Worm (Caenorhabditis elegans) whole organism, L4 larva: ENCODE measurements around the gene W06F12.3.
A peak's percentile ranks its signal among the peaks of the same experiment; 100 is the strongest.

ENCODE experiments used
- D1046.2 ChIP-seq: fragments of 200-800 bp; sonication (Bioruptor generic); IDR thresholded peaks from 2 replicates; pipeline ENCODE4 v1.3.6; 2022; ENCODE audit warnings: missing genetic modification characterization, missing compliant biosample characterization
- F26F4.8 ChIP-seq: fragments of 200-800 bp; sonication (Bioruptor generic); conservative IDR thresholded peaks from 2 replicates; pipeline ENCODE4 v1.3.6; 2022; ENCODE audit warnings: missing genetic modification characterization, missing compliant biosample characterization
- F37D6.2 ChIP-seq: sonication (generic microtip); optimal IDR thresholded peaks from 2 replicates; lab custom pipeline; 2016; ENCODE audit warnings: mild to moderate bottlenecking, missing genetic modification characterization, missing compliant biosample characterization
- F49E8.2 ChIP-seq: sonication (generic microtip); optimal IDR thresholded peaks from 2 replicates; lab custom pipeline; 2016; ENCODE audit warnings: missing compliant biosample characterization, mild to moderate bottlenecking, missing genetic modification characterization, borderline replicate concordance
- R02D3.7 ChIP-seq: fragments of 150-350 bp; sonication (generic microtip); optimal IDR thresholded peaks from 3 replicates; lab custom pipeline; 2014; ENCODE audit warnings: missing biosample characterization, missing genetic modification characterization
- T26A8.4 ChIP-seq: fragments of 200-800 bp; sonication (Bioruptor generic); IDR thresholded peaks from 2 replicates; pipeline ENCODE4 v1.3.6; 2022; ENCODE audit warnings: missing genetic modification characterization, missing compliant biosample characterization
- Y105C5A.15 ChIP-seq: fragments of 200-800 bp; sonication (Bioruptor generic); IDR thresholded peaks from 2 replicates; pipeline ENCODE4 v1.3.6; 2022; ENCODE audit warnings: missing genetic modification characterization, missing compliant biosample characterization
- ZK337.2 ChIP-seq: fragments of 200-800 bp; sonication (Bioruptor generic); IDR thresholded peaks from 2 replicates; pipeline ENCODE4 v1.3.6; 2022; ENCODE audit warnings: missing genetic modification reagents, missing genetic modification characterization, missing compliant biosample characterization
- aly-2 ChIP-seq: sonication (generic microtip); optimal IDR thresholded peaks from 2 replicates; lab custom pipeline; 2018; ENCODE audit warnings: missing biosample characterization, missing genetic modification characterization
- arid-1 ChIP-seq: fragments of 200-800 bp; sonication (Bioruptor generic); conservative IDR thresholded peaks from 2 replicates; pipeline ENCODE4 v1.3.6; 2022; ENCODE audit warnings: missing genetic modification reagents, missing genetic modification characterization, missing compliant biosample characterization
- attf-4 ChIP-seq: sonication (generic microtip); optimal IDR thresholded peaks from 3 replicates; lab custom pipeline; 2017; ENCODE audit warnings: missing biosample characterization, missing genetic modification characterization
- ceh-62 ChIP-seq: sonication (generic microtip); optimal IDR thresholded peaks from 2 replicates; lab custom pipeline; 2017; ENCODE audit warnings: missing biosample characterization, missing genetic modification characterization
- daf-16 ChIP-seq, 3 experiments: sonication (generic microtip); optimal IDR thresholded peaks; 2 replicates each; lab custom pipeline; 2016 to 2017; ENCODE audit warnings: missing genetic modification characterization in 3 of 3, missing genetic modification reagents in 3 of 3, mild to moderate bottlenecking in 2 of 3, missing compliant biosample characterization in 2 of 3, missing biosample characterization in 1 of 3, moderate library complexity in 1 of 3
- dve-1 ChIP-seq: sonication (generic microtip); optimal IDR thresholded peaks from 2 replicates; lab custom pipeline; 2017; ENCODE audit warnings: antibody characterized with exemption, mild to moderate bottlenecking, missing genetic modification characterization, missing compliant biosample characterization; ENCODE audit not compliant: insufficient read depth
- gei-8 ChIP-seq: fragments of 200-800 bp; sonication (Bioruptor generic); optimal IDR thresholded peaks from 2 replicates; lab custom pipeline; 2018; ENCODE audit warnings: mild to moderate bottlenecking, missing genetic modification characterization, missing compliant biosample characterization
- hlh-30 ChIP-seq: sonication (generic microtip); optimal IDR thresholded peaks from 2 replicates; lab custom pipeline; 2017; ENCODE audit warnings: antibody characterized with exemption, mild to moderate bottlenecking, missing genetic modification characterization, missing compliant biosample characterization; ENCODE audit not compliant: insufficient read depth
- lin-15B ChIP-seq: fragments of 150-350 bp; sonication (generic microtip); optimal IDR thresholded peaks from 3 replicates; lab custom pipeline; 2014; ENCODE audit warnings: missing biosample characterization, missing genetic modification characterization
- lin-38 ChIP-seq: fragments of 200-800 bp; sonication (Bioruptor generic); IDR thresholded peaks from 2 replicates; pipeline ENCODE4 v1.3.6; 2022; ENCODE audit warnings: missing genetic modification reagents, missing genetic modification characterization, missing compliant biosample characterization
- lir-3 ChIP-seq: sonication (generic microtip); optimal IDR thresholded peaks from 2 replicates; lab custom pipeline; 2016; ENCODE audit warnings: mild to moderate bottlenecking, missing genetic modification characterization, missing compliant biosample characterization
- lsy-2 ChIP-seq, 2 experiments: fragments of 150-350 bp in 1 of 2; sonication (generic microtip) in 1 of 2; optimal IDR thresholded peaks; 2 replicates each; lab custom pipeline; 2014 to 2017; ENCODE audit warnings: missing biosample characterization in 2 of 2, missing genetic modification characterization in 2 of 2
- madf-5 ChIP-seq, 2 experiments: fragments of 200-800 bp; sonication (Bioruptor generic); IDR thresholded peaks; 2 replicates each; pipeline ENCODE4 v1.3.6; 2022; ENCODE audit warnings: missing compliant biosample characterization in 2 of 2, missing genetic modification characterization in 2 of 2
- madf-9 ChIP-seq: fragments of 200-800 bp; sonication (Bioruptor generic); conservative IDR thresholded peaks from 2 replicates; pipeline ENCODE4 v1.3.6; 2022; ENCODE audit warnings: missing genetic modification reagents, missing genetic modification characterization, missing compliant biosample characterization
- mdl-1 ChIP-seq, 2 experiments: fragments of 150-350 bp in 1 of 2; sonication (generic microtip) in 1 of 2; optimal IDR thresholded peaks; 2 replicates each; lab custom pipeline; 2014 to 2017; ENCODE audit warnings: missing biosample characterization in 2 of 2, missing genetic modification characterization in 2 of 2
- mes-2 ChIP-seq: sonication (generic microtip); optimal IDR thresholded peaks from 2 replicates; lab custom pipeline; 2016; ENCODE audit warnings: missing genotype, mild to moderate bottlenecking, missing genetic modification characterization, missing compliant biosample characterization; ENCODE audit not compliant: poor library complexity, severe bottlenecking
- nhr-102 ChIP-seq: sonication (generic microtip); optimal IDR thresholded peaks from 2 replicates; lab custom pipeline; 2016; ENCODE audit warnings: mild to moderate bottlenecking, missing genetic modification characterization, moderate library complexity, missing compliant biosample characterization
- nhr-11 ChIP-seq: fragments of 150-350 bp; optimal IDR thresholded peaks from 2 replicates; lab custom pipeline; 2014; ENCODE audit warnings: missing biosample characterization, missing genetic modification characterization
- nhr-237 ChIP-seq: sonication (generic microtip); optimal IDR thresholded peaks from 2 replicates; lab custom pipeline; 2017; ENCODE audit warnings: missing biosample characterization, missing genetic modification characterization
- nhr-28 ChIP-seq: fragments of 150-350 bp; optimal IDR thresholded peaks from 2 replicates; lab custom pipeline; 2014; ENCODE audit warnings: missing biosample characterization, missing genetic modification characterization
- nhr-41 ChIP-seq: fragments of 200-800 bp; sonication (Bioruptor generic); IDR thresholded peaks from 2 replicates; pipeline ENCODE4 v1.3.6; 2022; ENCODE audit warnings: missing genetic modification reagents, missing genetic modification characterization, missing compliant biosample characterization
- nhr-42 ChIP-seq: fragments of 200-800 bp; sonication (Bioruptor generic); IDR thresholded peaks from 2 replicates; pipeline ENCODE4 v1.3.6; 2022; ENCODE audit warnings: missing genetic modification characterization, missing compliant biosample characterization
- nhr-48 ChIP-seq: sonication (generic microtip); optimal IDR thresholded peaks from 2 replicates; lab custom pipeline; 2016; ENCODE audit warnings: mild to moderate bottlenecking, missing genetic modification characterization, missing compliant biosample characterization
- nhr-6 ChIP-seq: fragments of 150-350 bp; optimal IDR thresholded peaks from 2 replicates; lab custom pipeline; 2014; ENCODE audit warnings: missing biosample characterization, missing genetic modification characterization
- nhr-76 ChIP-seq: fragments of 150-350 bp; optimal IDR thresholded peaks from 2 replicates; lab custom pipeline; 2014; ENCODE audit warnings: missing biosample characterization, missing genetic modification characterization
- nhr-77 ChIP-seq: fragments of 150-350 bp; optimal IDR thresholded peaks from 2 replicates; lab custom pipeline; 2014; ENCODE audit warnings: missing biosample characterization, missing genetic modification characterization
- php-3 ChIP-seq: fragments of 200-800 bp; sonication (Bioruptor generic); IDR thresholded peaks from 2 replicates; pipeline ENCODE4 v1.3.6; 2022; ENCODE audit warnings: missing genetic modification reagents, missing genetic modification characterization, missing compliant biosample characterization
- saeg-2 ChIP-seq: fragments of 200-800 bp; sonication (Bioruptor generic); IDR thresholded peaks from 2 replicates; pipeline ENCODE4 v1.3.6; 2022; ENCODE audit warnings: missing genetic modification reagents, missing genetic modification characterization, missing compliant biosample characterization
- spr-1 ChIP-seq: sonication (generic microtip); optimal IDR thresholded peaks from 2 replicates; lab custom pipeline; 2016; ENCODE audit warnings: mild to moderate bottlenecking, missing genetic modification characterization, missing compliant biosample characterization
- unc-62 ChIP-seq, 3 experiments: fragments of 150-350 bp in 1 of 3; sonication (generic microtip); optimal IDR thresholded peaks in 2 of 3; peaks in 1 of 3; 1 replicate in 1 of 3; 2 replicates in 2 of 3; lab custom pipeline; 2014 to 2017; ENCODE audit warnings: missing biosample characterization in 3 of 3, missing genetic modification characterization in 3 of 3, missing genetic modification reagents in 3 of 3, missing genotype in 1 of 3
- zfp-3 ChIP-seq: fragments of 200-800 bp; sonication (Bioruptor generic); conservative IDR thresholded peaks from 2 replicates; pipeline ENCODE4 v1.3.6; 2022; ENCODE audit warnings: missing genetic modification reagents, missing genetic modification characterization, missing compliant biosample characterization
- zip-2 ChIP-seq: fragments of 150-350 bp; optimal IDR thresholded peaks from 2 replicates; lab custom pipeline; 2014; ENCODE audit warnings: missing biosample characterization, missing genetic modification characterization
- ztf-7 ChIP-seq: fragments of 150-350 bp; optimal IDR thresholded peaks from 2 replicates; lab custom pipeline; 2014; ENCODE audit warnings: missing biosample characterization, missing genetic modification characterization

Gene W06F12.3

ce11 chrIII:13713807-13714206 lies 21.0 kb upstream of the W06F12.3 start (continued):
- TF ChIP-seq zip-2 (tag; lab: Kevin White, UChicago) (no peak), nhr-6 (tag; lab: Kevin White, UChicago) (no peak), nhr-237 (tag; lab: Kevin White, UChicago) (no peak), aly-2 (tag; lab: Kevin White, UChicago) (no peak), nhr-42 (GFP tag; lab: Robert Waterston, UW) (no peak), madf-9 (0 out of 2 replicates have a peak, but pooled peaks have one; percentile 2), mes-2 (tag; lab: Kevin White, UChicago) (no peak), F49E8.2 (tag; lab: Kevin White, UChicago) (no peak), attf-4 (tag; lab: Kevin White, UChicago) (no peak), nhr-28 (tag; lab: Kevin White, UChicago) (no peak), saeg-2 (0 out of 2 replicates have a peak, but pooled peaks have one; percentile 5), arid-1 (GFP tag; lab: Robert Waterston, UW) (no peak), nhr-76 (no peak)
- TF ChIP-seq, all 104 proteins: peak for 9

- TF ChIP-seq F49E8.2 (tag; lab: Kevin White, UChicago) (peak; percentile 17), lir-3 (tag; lab: Kevin White, UChicago) (no peak), ztf-7 (no peak)
Observed at ce11 chrIII:13714950-13715349, 19.9 kb upstream of the W06F12.3 start.

ce11 chrIII:13716266-13716665 lies 18.6 kb upstream of the W06F12.3 start:
- TF ChIP-seq T26A8.4 (GFP tag; lab: Robert Waterston, UW) (peak; percentile 21; the same call in 1 of the 2 replicates), gei-8 (no peak), lsy-2 (tag; optimal IDR thresholded peaks at IDR 0.05; lab: Kevin White, UChicago) (peak in 1 of 2 experiments; percentile 43), mdl-1 (tag; optimal IDR thresholded peaks at IDR 0.05; lab: Kevin White, UChicago) (peak in 1 of 2 experiments; percentile 12), unc-62 (GFP tag; optimal IDR thresholded peaks at IDR 0.05 in 1 of 2; lab: Kevin White, UChicago) (peak in 1 of 2 experiments; percentile 2), unc-62 (tag; optimal IDR thresholded peaks at IDR 0.05; lab: Kevin White, UChicago) (no peak), hlh-30 (tag; lab: Kevin White, UChicago) (peak; percentile 21), php-3 (GFP tag; lab: Robert Waterston, UW) (no peak), F37D6.2 (tag; lab: Kevin White, UChicago) (peak; percentile 29), lin-38 (0 out of 2 replicates have a peak, but pooled peaks have one; percentile 9), Y105C5A.15 (GFP tag; lab: Robert Waterston, UW) (no peak), nhr-48 (tag; lab: Kevin White, UChicago) (peak; percentile 34), zip-2 (tag; lab: Kevin White, UChicago) (no peak), nhr-11 (tag; lab: Kevin White, UChicago) (peak; percentile 87)

DNA sequence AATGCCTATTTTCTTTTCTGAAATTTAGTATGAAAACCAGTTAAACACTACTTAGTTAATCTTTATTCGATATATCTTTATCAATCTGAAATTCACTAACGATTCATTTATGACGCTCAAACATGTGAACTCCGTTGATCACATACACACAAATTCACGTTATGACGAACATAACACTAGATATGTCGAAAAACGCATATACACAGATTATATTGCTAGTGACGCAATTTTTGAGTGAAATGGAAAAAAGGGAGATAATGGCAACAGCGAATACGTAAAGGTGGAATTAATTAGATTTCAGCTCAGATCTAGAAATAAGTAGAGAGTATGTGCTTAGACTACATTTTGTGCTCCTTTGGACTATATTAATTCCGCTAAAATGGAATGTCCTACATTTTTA lies 18.0 kb upstream of the W06F12.3 start:
- TF ChIP-seq R02D3.7: no peak
- TF ChIP-seq spr-1 (tag; lab: Kevin White, UChicago): no peak
- TF ChIP-seq hlh-30 (tag; lab: Kevin White, UChicago): no peak
- no peak for TF ChIP-seq nhr-237 (tag; lab: Kevin White, UChicago)
- TF ChIP-seq nhr-77 (tag; lab: Kevin White, UChicago): no peak
- TF ChIP-seq ZK337.2 (GFP tag; lab: Robert Waterston, UW): no peak
- TF ChIP-seq nhr-102: no peak
- TF ChIP-seq F26F4.8 (GFP tag; lab: Robert Waterston, UW): no peak
- TF ChIP-seq lin-15B (tag; lab: Kevin White, UChicago): no peak
- TF ChIP-seq D1046.2 (GFP tag; lab: Robert Waterston, UW): no peak
- TF ChIP-seq daf-16 (GFP tag; optimal IDR thresholded peaks at IDR 0.05; lab: Kevin White, UChicago): no peak
- TF ChIP-seq daf-16 (tag; optimal IDR thresholded peaks at IDR 0.05; lab: Kevin White, UChicago): no peak
- no peak for TF ChIP-seq zfp-3 (GFP tag; lab: Robert Waterston, UW)
- TF ChIP-seq dve-1: no peak
- TF ChIP-seq nhr-41 (GFP tag; lab: Robert Waterston, UW): no peak
- TF ChIP-seq ceh-62 (tag; lab: Kevin White, UChicago): no peak
- no peak for TF ChIP-seq lir-3 (tag; lab: Kevin White, UChicago)
- no peak for TF ChIP-seq madf-5 (GFP tag; IDR thresholded peaks at IDR 0.05; lab: Robert Waterston, UW)
- no peak for TF ChIP-seq F37D6.2 (tag; lab: Kevin White, UChicago)
- TF ChIP-seq, all 104 proteins: peak for 0
